Worm (Caenorhabditis elegans) whole organism, midembryonic: ENCODE results near the gene C09E8.1.

ENCODE experiments used
- T22C8.4 ChIP-seq: fragments of 200-800 bp; sonication (Bioruptor generic); IDR thresholded peaks from 2 replicates; pipeline ENCODE4 v1.3.6; 2022; ENCODE audit warnings: missing genetic modification characterization, missing compliant biosample characterization
- cog-1 ChIP-seq: sonication (generic microtip); optimal IDR thresholded peaks from 2 replicates; lab custom pipeline; 2016; ENCODE audit warnings: missing genetic modification characterization, missing compliant biosample characterization
- flt-1 ChIP-seq: fragments of 200-800 bp; sonication (Bioruptor generic); IDR thresholded peaks from 2 replicates; pipeline ENCODE4 v1.3.6; 2022; ENCODE audit warnings: missing genetic modification characterization, missing compliant biosample characterization
- klf-2 ChIP-seq: fragments of 200-800 bp; sonication (Bioruptor generic); conservative IDR thresholded peaks from 2 replicates; pipeline ENCODE4 v1.3.6; 2022; ENCODE audit warnings: missing genetic modification reagents, missing genetic modification characterization, missing compliant biosample characterization
- med-1 ChIP-seq: sonication (generic microtip); optimal IDR thresholded peaks from 2 replicates; lab custom pipeline; 2017; ENCODE audit warnings: missing genetic modification characterization, mild to moderate bottlenecking, missing compliant biosample characterization, antibody characterized with exemption, missing genetic modification reagents; ENCODE audit not compliant: insufficient read depth
- ref-1 ChIP-seq: fragments of 200-800 bp; sonication (Bioruptor generic); conservative IDR thresholded peaks from 2 replicates; pipeline ENCODE4 v1.3.6; 2022; ENCODE audit warnings: missing genetic modification reagents, missing genetic modification characterization, missing compliant biosample characterization
- tab-1 ChIP-seq: fragments of 200-800 bp; sonication (Bioruptor generic); IDR thresholded peaks from 2 replicates; pipeline ENCODE4 v1.3.6; 2022; ENCODE audit warnings: missing genetic modification characterization, missing compliant biosample characterization
- ztf-23 ChIP-seq: fragments of 200-800 bp; sonication (Bioruptor generic); IDR thresholded peaks from 2 replicates; pipeline ENCODE4 v1.3.6; 2022; ENCODE audit warnings: missing genetic modification reagents, missing genetic modification characterization, missing compliant biosample characterization
- ztf-29 ChIP-seq: fragments of 200-800 bp; sonication (Bioruptor generic); IDR thresholded peaks from 2 replicates; pipeline ENCODE4 v1.3.6; 2022; ENCODE audit warnings: missing genetic modification reagents, missing genetic modification characterization, missing compliant biosample characterization

DNA sequence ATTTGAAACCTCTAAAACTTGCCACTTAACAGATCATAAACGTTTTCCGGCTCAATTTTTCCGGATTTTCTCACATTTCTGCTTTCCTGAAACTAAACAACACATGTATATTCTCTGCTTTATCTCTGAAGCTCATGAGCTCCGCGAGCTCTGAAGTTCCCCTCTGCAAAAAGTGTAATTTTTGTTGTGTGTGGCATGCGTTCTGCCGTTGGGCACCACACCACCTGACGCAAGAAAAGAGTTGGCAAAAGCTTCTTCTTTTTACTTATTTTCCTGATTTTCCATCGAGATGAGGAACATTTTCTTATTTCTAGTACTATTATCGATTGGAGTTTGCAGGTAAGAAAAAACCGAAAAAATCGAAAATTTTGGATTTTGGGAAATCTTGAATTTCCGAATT lies 29.9 kb upstream of the C09E8.1 start, which contains the start of gene lgc-34:
- no peak for TF ChIP-seq flt-1 (GFP tag; lab: Robert Waterston, UW)
- TF ChIP-seq T22C8.4 (GFP tag; lab: Robert Waterston, UW): no peak
- TF ChIP-seq tab-1 (GFP tag; lab: Robert Waterston, UW): no peak
- TF ChIP-seq cog-1 (tag; lab: Kevin White, UChicago): no peak
- TF ChIP-seq ztf-29 (GFP tag; lab: Robert Waterston, UW): no peak
- TF ChIP-seq med-1 (GFP tag; lab: Kevin White, UChicago): no peak
- TF ChIP-seq ref-1 (GFP tag; lab: Robert Waterston, UW): no peak
- TF ChIP-seq klf-2 (GFP tag; lab: Robert Waterston, UW): no peak
- TF ChIP-seq ztf-23 (GFP tag; lab: Robert Waterston, UW): 0 out of 2 replicates have a peak, but pooled peaks have one; percentile 20
